Worm (Caenorhabditis elegans): ENCODE data around the gene F10D7.11.

Gene F10D7.11

ce11 chrX:17403058-17403457, 40.4 kb downstream of the F10D7.11 start:
- TF ChIP-seq spr-3 (GFP tag; optimal IDR thresholded peaks at IDR 0.05), result no peak
- peak in 1 of 2 experiments; percentile 91 for TF ChIP-seq unc-62 (GFP tag; optimal IDR thresholded peaks at IDR 0.05 in 1 of 2)
- TF ChIP-seq unc-62 (tag; optimal IDR thresholded peaks at IDR 0.05), result no peak

ce11 chrX:17408855-17409254, 46.2 kb downstream of the F10D7.11 start:
- TF ChIP-seq zag-1 (tag; optimal IDR thresholded peaks at IDR 0.05) (no peak), mes-2 (tag; optimal IDR thresholded peaks at IDR 0.05; ENCODE audit: poor library complexity, severe bottlenecking) (peak; percentile 7), hlh-30 (tag; optimal IDR thresholded peaks at IDR 0.05; ENCODE audit: insufficient read depth) (peak; percentile 1), R02D3.7 (tag; optimal IDR thresholded peaks at IDR 0.05) (peak; percentile 59)

- TF ChIP-seq nhr-28 (tag; optimal IDR thresholded peaks at IDR 0.05), result no peak
- no peak for TF ChIP-seq ZK546.5 (tag; optimal IDR thresholded peaks at IDR 0.05)
- TF ChIP-seq lin-1 (GFP tag; IDR thresholded peaks at IDR 0.05), result no peak
- no peak for TF ChIP-seq daf-12 (tag; optimal IDR thresholded peaks at IDR 0.05)
- peak in 1 of 2 experiments; percentile 10 for TF ChIP-seq unc-62 (GFP tag; optimal IDR thresholded peaks at IDR 0.05 in 1 of 2)
- TF ChIP-seq unc-62 (tag; optimal IDR thresholded peaks at IDR 0.05), result no peak
- no peak for TF ChIP-seq ceh-82 (tag; optimal IDR thresholded peaks at IDR 0.05)
- TF ChIP-seq nhr-25 (tag; optimal IDR thresholded peaks at IDR 0.05; ENCODE audit: borderline replicate concordance, insufficient read depth), result no peak
- TF ChIP-seq F26F4.8 (GFP tag; conservative IDR thresholded peaks at IDR 0.05), result no peak
Observed at ce11 chrX:17412642-17413041, 50.0 kb downstream of the F10D7.11 start.

- TF ChIP-seq nhr-6 (tag; optimal IDR thresholded peaks at IDR 0.05) (no peak), nhr-111 (GFP tag; optimal IDR thresholded peaks at IDR 0.05) (no peak), lim-7 (GFP tag; IDR thresholded peaks at IDR 0.05) (no peak), zag-1 (tag; optimal IDR thresholded peaks at IDR 0.05) (no peak), php-3 (GFP tag; IDR thresholded peaks at IDR 0.05) (no peak), duxl-1 (tag; optimal IDR thresholded peaks at IDR 0.05; ENCODE audit: poor library complexity) (no peak), fos-1 (tag; optimal IDR thresholded peaks at IDR 0.05) (no peak), madf-9 (GFP tag; conservative IDR thresholded peaks at IDR 0.05) (no peak), R02D3.7 (tag; optimal IDR thresholded peaks at IDR 0.05) (no peak), ceh-82 (tag; optimal IDR thresholded peaks at IDR 0.05) (no peak), daf-16 (GFP tag; optimal IDR thresholded peaks at IDR 0.05) (no peak), daf-16 (tag; optimal IDR thresholded peaks at IDR 0.05) (no peak), ceh-44 (GFP tag; IDR thresholded peaks at IDR 0.05) (no peak), vab-7 (GFP tag; IDR thresholded peaks at IDR 0.05) (no peak), snpc-1.2 (GFP tag; IDR thresholded peaks at IDR 0.05) (no peak), T26A8.4 (GFP tag; IDR thresholded peaks at IDR 0.05) (no peak), Y75B8A.6 (GFP tag; IDR thresholded peaks at IDR 0.05) (no peak), ama-1 (optimal IDR thresholded peaks at IDR 0.05) (no peak), egl-43 (GFP tag; IDR thresholded peaks at IDR 0.05) (no peak), unc-130 (GFP tag; optimal IDR thresholded peaks at IDR 0.05) (no peak), nhr-28 (tag; optimal IDR thresholded peaks at IDR 0.05) (no peak)
Observed at ce11 chrX:17413868-17414267, 51.2 kb downstream of the F10D7.11 start, which contains the start of gene crb-1. TSS of gene crb-1 (minus strand) at chrX:17414014.

Measured in whole organism, L4 larva.